Worm (Caenorhabditis elegans): ENCODE results near the gene col-115.

Gene col-115

ce11 chrIV:7988385-7988784 is at the start of gene col-115:
TSS of gene col-115 (plus strand) at chrIV:7988685.
- no peak for TF ChIP-seq pha-4 (tag; optimal IDR thresholded peaks at IDR 0.05)
- no peak for TF ChIP-seq ceh-43 (GFP tag; optimal IDR thresholded peaks at IDR 0.05)
- no peak for TF ChIP-seq drap-1 (GFP tag; optimal IDR thresholded peaks at IDR 0.05)
- no peak for TF ChIP-seq zip-8 (tag; optimal IDR thresholded peaks at IDR 0.05)
- TF ChIP-seq nhr-28 (tag; optimal IDR thresholded peaks at IDR 0.05) = no peak
- no peak for TF ChIP-seq elt-1 (tag; optimal IDR thresholded peaks at IDR 0.05; ENCODE audit: borderline replicate concordance, insufficient read depth)
- no peak for TF ChIP-seq elt-3 (tag; optimal IDR thresholded peaks at IDR 0.05)
- no peak for TF ChIP-seq lin-13 (tag; optimal IDR thresholded peaks at IDR 0.05)
- no peak for TF ChIP-seq unc-39 (tag; optimal IDR thresholded peaks at IDR 0.05)

- TF ChIP-seq unc-120 (tag; optimal IDR thresholded peaks at IDR 0.05; ENCODE audit: poor library complexity, severe bottlenecking) = no peak
Observed at ce11 chrIV:7938834-7939233, 49.7 kb upstream of the col-115 start, which contains the start of gene F20D12.7. TSS of gene F20D12.7 (minus strand) at chrIV:7938934.

ce11 chrIV:7940919-7941318 is 47.6 kb upstream of the col-115 start, which contains the start of gene exc-9:
TSS of gene exc-9 (minus strand) at chrIV:7941019.
- TF ChIP-seq tbx-8 (GFP tag; optimal IDR thresholded peaks at IDR 0.05) (no peak), hlh-1 (tag; optimal IDR thresholded peaks at IDR 0.05) (no peak), nhr-2 (tag; optimal IDR thresholded peaks at IDR 0.05) (no peak), flh-1 (GFP tag; optimal IDR thresholded peaks at IDR 0.05) (no peak), nhr-12 (tag; optimal IDR thresholded peaks at IDR 0.05) (no peak), bed-3 (GFP tag; optimal IDR thresholded peaks at IDR 0.05) (no peak), ceh-39 (tag; optimal IDR thresholded peaks at IDR 0.05) (no peak), nhr-28 (tag; optimal IDR thresholded peaks at IDR 0.05) (no peak), unc-39 (tag; optimal IDR thresholded peaks at IDR 0.05) (no peak), pha-4 (tag; optimal IDR thresholded peaks at IDR 0.05) (no peak), cnd-1 (tag; optimal IDR thresholded peaks at IDR 0.05) (no peak), ham-2 (GFP tag; optimal IDR thresholded peaks at IDR 0.05) (no peak), drap-1 (GFP tag; optimal IDR thresholded peaks at IDR 0.05) (no peak)

- TF ChIP-seq pha-4 (tag; optimal IDR thresholded peaks at IDR 0.05) (no peak), hlh-1 (tag; optimal IDR thresholded peaks at IDR 0.05) (no peak), flh-1 (GFP tag; optimal IDR thresholded peaks at IDR 0.05) (no peak), elt-3 (tag; optimal IDR thresholded peaks at IDR 0.05) (no peak), lsy-2 (tag; optimal IDR thresholded peaks at IDR 0.05) (no peak), nhr-28 (tag; optimal IDR thresholded peaks at IDR 0.05) (no peak), lin-13 (tag; optimal IDR thresholded peaks at IDR 0.05) (no peak), zip-8 (tag; optimal IDR thresholded peaks at IDR 0.05) (no peak), unc-39 (tag; optimal IDR thresholded peaks at IDR 0.05) (no peak), nhr-76 (tag; optimal IDR thresholded peaks at IDR 0.05) (no peak), snpc-4 (tag; optimal IDR thresholded peaks at IDR 0.05) (no peak), unc-62 (GFP tag; optimal IDR thresholded peaks at IDR 0.05) (no peak), mab-5 (tag; optimal IDR thresholded peaks at IDR 0.05) (no peak), unc-120 (tag; optimal IDR thresholded peaks at IDR 0.05; ENCODE audit: poor library complexity, severe bottlenecking) (no peak), ceh-39 (tag; optimal IDR thresholded peaks at IDR 0.05) (no peak), M03D4.4 (tag; optimal IDR thresholded peaks at IDR 0.05) (no peak), lin-32 (GFP tag; optimal IDR thresholded peaks at IDR 0.05) (no peak), cnd-1 (tag; optimal IDR thresholded peaks at IDR 0.05) (no peak), mls-2 (tag; optimal IDR thresholded peaks at IDR 0.05) (no peak), ztf-11 (tag; optimal IDR thresholded peaks at IDR 0.05) (no peak)
Observed at ce11 chrIV:7943272-7943671, 45.2 kb upstream of the col-115 start.

- TF ChIP-seq ces-1 (GFP tag; optimal IDR thresholded peaks at IDR 0.05) (no peak), zip-8 (tag; optimal IDR thresholded peaks at IDR 0.05) (no peak), ceh-43 (GFP tag; optimal IDR thresholded peaks at IDR 0.05) (no peak), unc-39 (tag; optimal IDR thresholded peaks at IDR 0.05) (no peak), unc-62 (GFP tag; optimal IDR thresholded peaks at IDR 0.05) (no peak), elt-1 (tag; optimal IDR thresholded peaks at IDR 0.05; ENCODE audit: borderline replicate concordance, insufficient read depth) (no peak), nhr-237 (tag; optimal IDR thresholded peaks at IDR 0.05) (no peak), tbx-8 (GFP tag; optimal IDR thresholded peaks at IDR 0.05) (no peak), bed-3 (GFP tag; optimal IDR thresholded peaks at IDR 0.05) (no peak), nhr-12 (tag; optimal IDR thresholded peaks at IDR 0.05) (no peak)
Observed at ce11 chrIV:7946457-7946856, 42.0 kb upstream of the col-115 start, which contains the start of gene czw-1. TSS of gene czw-1 (minus strand) at chrIV:7946825.
